Fruit fly (Drosophila melanogaster) whole organism: Measurements from ENCODE around the gene CG15021.

ENCODE experiments used
- CG8478 ChIP-seq: fragments of >200 bp; optimal IDR thresholded peaks from 2 replicates; lab custom pipeline; 2018; ENCODE audit warnings: inconsistent platforms
- Dll ChIP-seq: fragments of >200 bp; optimal IDR thresholded peaks from 2 replicates; lab custom pipeline; 2017
- EcR ChIP-seq, 2 experiments: fragments of >200 bp; optimal IDR thresholded peaks; 2 replicates each; lab custom pipeline; 2017; ENCODE audit warnings: missing biosample characterization in 2 of 2, missing genetic modification characterization in 2 of 2, missing genetic modification reagents in 2 of 2
- pan ChIP-seq: fragments of >200 bp; optimal IDR thresholded peaks from 2 replicates; lab custom pipeline; 2017
- psq ChIP-seq: fragments of >200 bp; optimal IDR thresholded peaks from 2 replicates; lab custom pipeline; 2017
- usp ChIP-seq: fragments of >200 bp; optimal IDR thresholded peaks from 2 replicates; lab custom pipeline; 2017; ENCODE audit warnings: missing biosample characterization, missing genetic modification characterization, mixed read lengths

DNA sequence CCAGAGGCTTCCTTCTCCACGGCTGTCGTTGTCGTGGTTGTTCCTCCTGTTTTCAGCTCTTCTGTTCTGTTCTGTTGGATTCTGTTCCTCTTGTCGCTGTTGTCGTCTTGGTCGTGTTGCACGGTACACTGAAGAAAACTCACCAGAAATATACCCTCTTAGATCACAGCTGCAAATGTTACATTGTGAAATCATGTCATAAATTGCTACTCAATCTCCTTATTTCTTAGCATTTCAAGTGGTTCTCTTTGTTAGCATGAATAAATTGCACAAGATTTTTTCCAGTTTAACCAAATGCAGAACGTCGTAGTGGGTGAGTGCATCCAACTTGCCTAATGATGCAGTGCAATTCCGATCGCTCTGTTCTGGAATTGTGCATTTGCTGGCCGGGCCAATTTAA lies 38.6 kb upstream of the CG15021 start:
- no peak for TF ChIP-seq psq (lab: Kevin White, UChicago)
- no peak for TF ChIP-seq pan
- no peak for TF ChIP-seq usp
- no peak for TF ChIP-seq EcR (GFP tag; optimal IDR thresholded peaks at IDR 0.05; lab: Kevin White, UChicago)
- no peak for TF ChIP-seq CG8478
- TF ChIP-seq Dll (lab: Kevin White, UChicago): no peak
